Worm (Caenorhabditis elegans) whole organism, young adult: ENCODE results near the gene dsl-5.

Source experiments
- B0019.2 ChIP-seq: fragments of 200-800 bp; sonication (Bioruptor generic); conservative IDR thresholded peaks from 2 replicates; pipeline ENCODE4 v1.3.6; 2022; ENCODE audit warnings: missing genetic modification reagents, missing genetic modification characterization, missing compliant biosample characterization
- B0336.3 ChIP-seq: fragments of 200-800 bp; sonication (Bioruptor generic); IDR thresholded peaks from 2 replicates; pipeline ENCODE4 v1.3.6; 2022; ENCODE audit warnings: missing genetic modification characterization, missing compliant biosample characterization
- D2030.7 ChIP-seq: fragments of 200-800 bp; sonication (Bioruptor generic); IDR thresholded peaks from 2 replicates; pipeline ENCODE4 v1.3.6; 2022; ENCODE audit warnings: missing genetic modification reagents, missing genetic modification characterization, missing compliant biosample characterization
- F37B4.10 ChIP-seq: fragments of 200-800 bp; sonication (Bioruptor generic); IDR thresholded peaks from 2 replicates; pipeline ENCODE4 v1.3.6; 2022; ENCODE audit warnings: missing genetic modification characterization, missing compliant biosample characterization
- F49E8.2 ChIP-seq: sonication (generic microtip); optimal IDR thresholded peaks from 3 replicates; lab custom pipeline; 2017; ENCODE audit warnings: missing genetic modification characterization, mild to moderate bottlenecking, missing compliant biosample characterization, antibody characterized with exemption, moderate library complexity; ENCODE audit not compliant: insufficient read depth
- F55B11.4 ChIP-seq: sonication (generic microtip); optimal IDR thresholded peaks from 2 replicates; lab custom pipeline; 2016; ENCODE audit warnings: missing compliant biosample characterization, missing genetic modification characterization, borderline replicate concordance; ENCODE audit not compliant: insufficient read depth
- K12H6.12 ChIP-seq: fragments of 200-800 bp; sonication (Bioruptor generic); optimal IDR thresholded peaks from 2 replicates; lab custom pipeline; 2018; ENCODE audit warnings: mild to moderate bottlenecking, missing genetic modification characterization, missing compliant biosample characterization
- T26A5.8 ChIP-seq: sonication (generic microtip); optimal IDR thresholded peaks from 2 replicates; lab custom pipeline; 2016; ENCODE audit warnings: missing genetic modification characterization, missing compliant biosample characterization
- Y56A3A.18 ChIP-seq: fragments of 200-800 bp; sonication (Bioruptor generic); IDR thresholded peaks from 2 replicates; pipeline ENCODE4 v1.3.6; 2022; ENCODE audit warnings: missing genetic modification reagents, missing genetic modification characterization, missing compliant biosample characterization
- ZK185.1 ChIP-seq: sonication (generic microtip); optimal IDR thresholded peaks from 2 replicates; lab custom pipeline; 2016; ENCODE audit warnings: mild to moderate bottlenecking, missing genetic modification characterization, missing compliant biosample characterization; ENCODE audit not compliant: poor library complexity, severe bottlenecking
- akir-1 ChIP-seq: fragments of 200-800 bp; sonication (Bioruptor generic); optimal IDR thresholded peaks from 2 replicates; lab custom pipeline; 2018; ENCODE audit warnings: mild to moderate bottlenecking, missing genetic modification characterization, moderate library complexity, missing compliant biosample characterization
- aptf-2 ChIP-seq: fragments of 200-800 bp; sonication (Bioruptor generic); conservative IDR thresholded peaks from 2 replicates; pipeline ENCODE4 v1.3.6; 2022; ENCODE audit warnings: missing genetic modification reagents, missing genetic modification characterization, missing compliant biosample characterization
- atf-7 ChIP-seq: sonication (generic microtip); optimal IDR thresholded peaks from 2 replicates; lab custom pipeline; 2017; ENCODE audit warnings: mild to moderate bottlenecking, missing genetic modification characterization, missing compliant biosample characterization
- bed-1 ChIP-seq: fragments of 200-800 bp; sonication (Bioruptor generic); IDR thresholded peaks from 2 replicates; pipeline ENCODE4 v1.3.6; 2022; ENCODE audit warnings: missing genetic modification reagents, missing genetic modification characterization, missing compliant biosample characterization
- ccch-3 ChIP-seq: fragments of 200-800 bp; sonication (Bioruptor generic); optimal IDR thresholded peaks from 2 replicates; lab custom pipeline; 2018; ENCODE audit warnings: mild to moderate bottlenecking, missing genetic modification characterization, missing compliant biosample characterization
- cebp-2 ChIP-seq: fragments of 200-800 bp; sonication (Bioruptor generic); IDR thresholded peaks from 2 replicates; pipeline ENCODE4 v1.3.6; 2022; ENCODE audit warnings: missing genetic modification characterization, missing compliant biosample characterization
- ceh-27 ChIP-seq: fragments of 200-800 bp; sonication (Bioruptor generic); optimal IDR thresholded peaks from 2 replicates; lab custom pipeline; 2018; ENCODE audit warnings: mild to moderate bottlenecking, missing genetic modification characterization, moderate library complexity, missing compliant biosample characterization
- dpl-1 ChIP-seq: fragments of 150-350 bp; optimal IDR thresholded peaks from 2 replicates; lab custom pipeline; 2014; ENCODE audit warnings: missing biosample characterization, missing genetic modification reagents, missing genetic modification characterization
- egl-18 ChIP-seq: fragments of 200-800 bp; sonication (Bioruptor generic); IDR thresholded peaks from 2 replicates; pipeline ENCODE4 v1.3.6; 2022; ENCODE audit warnings: missing genetic modification reagents, missing genetic modification characterization, missing compliant biosample characterization
- hlh-26 ChIP-seq: fragments of 200-800 bp; sonication (Bioruptor generic); conservative IDR thresholded peaks from 2 replicates; pipeline ENCODE4 v1.3.6; 2022; ENCODE audit warnings: missing genetic modification reagents, missing genetic modification characterization, missing compliant biosample characterization
- hrde-1 ChIP-seq: sonication (generic microtip); optimal IDR thresholded peaks from 2 replicates; lab custom pipeline; 2016; ENCODE audit warnings: missing genetic modification characterization, mild to moderate bottlenecking, missing compliant biosample characterization, moderate library complexity, missing genotype, missing genetic modification reagents, borderline replicate concordance
- lag-1 ChIP-seq: fragments of 200-800 bp; sonication (Bioruptor generic); IDR thresholded peaks from 2 replicates; pipeline ENCODE4 v1.3.6; 2022; ENCODE audit warnings: missing genetic modification reagents, missing genetic modification characterization, missing compliant biosample characterization
- let-607 ChIP-seq, 2 experiments: fragments of 200-800 bp in 1 of 2; sonication (Bioruptor generic) in 1 of 2; sonication (generic microtip) in 1 of 2; optimal IDR thresholded peaks; 2 replicates each; lab custom pipeline; 2016 to 2018; ENCODE audit warnings: mild to moderate bottlenecking in 2 of 2, missing compliant biosample characterization in 2 of 2, missing genetic modification characterization in 2 of 2, moderate library complexity in 2 of 2, missing genotype in 1 of 2
- lin-40 ChIP-seq: sonication (generic microtip); optimal IDR thresholded peaks from 2 replicates; lab custom pipeline; 2016; ENCODE audit warnings: missing genetic modification characterization, mild to moderate bottlenecking, missing compliant biosample characterization, missing genotype, missing genetic modification reagents
- lin-54 ChIP-seq: fragments of 200-800 bp; sonication (Bioruptor generic); optimal IDR thresholded peaks from 2 replicates; lab custom pipeline; 2018; ENCODE audit warnings: mild to moderate bottlenecking, missing genetic modification characterization, missing compliant biosample characterization
- madf-10 ChIP-seq: sonication (generic microtip); optimal IDR thresholded peaks from 2 replicates; lab custom pipeline; 2016; ENCODE audit warnings: mild to moderate bottlenecking, missing genetic modification characterization, missing compliant biosample characterization
- madf-6 ChIP-seq: fragments of 200-800 bp; sonication (Bioruptor generic); IDR thresholded peaks from 2 replicates; pipeline ENCODE4 v1.3.6; 2022; ENCODE audit warnings: missing genetic modification reagents, missing genetic modification characterization, missing compliant biosample characterization
- nfya-2 ChIP-seq: fragments of 200-800 bp; sonication (Bioruptor generic); IDR thresholded peaks from 2 replicates; pipeline ENCODE4 v1.3.6; 2022; ENCODE audit warnings: missing genetic modification reagents, missing genetic modification characterization, missing compliant biosample characterization
- nhr-179 ChIP-seq: sonication (generic microtip); optimal IDR thresholded peaks from 2 replicates; lab custom pipeline; 2016; ENCODE audit warnings: mild to moderate bottlenecking, missing genetic modification characterization, missing compliant biosample characterization
- nhr-80 ChIP-seq: sonication (generic microtip); optimal IDR thresholded peaks from 2 replicates; lab custom pipeline; 2016; ENCODE audit warnings: missing genetic modification characterization, missing compliant biosample characterization
- sea-2 ChIP-seq: fragments of 200-800 bp; sonication (Bioruptor generic); IDR thresholded peaks from 2 replicates; pipeline ENCODE4 v1.3.6; 2022; ENCODE audit warnings: missing genetic modification characterization, missing compliant biosample characterization
- snpc-4 ChIP-seq, 5 experiments: fragments of 150-350 bp in 1 of 5; sonication (generic microtip) in 4 of 5; optimal IDR thresholded peaks; 2 replicates each; lab custom pipeline; 2014 to 2018; ENCODE audit warnings: missing genetic modification characterization in 5 of 5, missing biosample characterization in 3 of 5, antibody characterized with exemption in 2 of 5, mild to moderate bottlenecking in 2 of 5, missing compliant biosample characterization in 2 of 5, missing genotype in 2 of 5, moderate library complexity in 2 of 5, missing genetic modification reagents in 1 of 5
- sptf-2 ChIP-seq: fragments of 200-800 bp; sonication (Bioruptor generic); optimal IDR thresholded peaks from 2 replicates; lab custom pipeline; 2018; ENCODE audit warnings: mild to moderate bottlenecking, missing genetic modification characterization, missing compliant biosample characterization
- tbp1 ChIP-seq: fragments of 200-800 bp; sonication (Bioruptor generic); optimal IDR thresholded peaks from 2 replicates; lab custom pipeline; 2018; ENCODE audit warnings: mild to moderate bottlenecking, missing genetic modification characterization, missing compliant biosample characterization
- tbx-9 ChIP-seq: sonication (generic microtip); optimal IDR thresholded peaks from 2 replicates; lab custom pipeline; 2016; ENCODE audit warnings: borderline replicate concordance, missing genetic modification characterization, inconsistent platforms, missing compliant biosample characterization
- unc-62 ChIP-seq: fragments of 150-350 bp; optimal IDR thresholded peaks from 2 replicates; lab custom pipeline; 2014; ENCODE audit warnings: missing biosample characterization, missing genetic modification reagents, missing genetic modification characterization
- xnd-1 ChIP-seq: sonication (generic microtip); optimal IDR thresholded peaks from 2 replicates; lab custom pipeline; 2016; ENCODE audit warnings: missing genotype, missing genetic modification reagents, missing genetic modification characterization, missing compliant biosample characterization
- zim-3 ChIP-seq: sonication (generic microtip); optimal IDR thresholded peaks from 2 replicates; lab custom pipeline; 2017; ENCODE audit warnings: mild to moderate bottlenecking, missing genetic modification characterization, moderate library complexity, missing compliant biosample characterization
- ztf-26 ChIP-seq: sonication (generic microtip); optimal IDR thresholded peaks from 2 replicates; lab custom pipeline; 2017; ENCODE audit warnings: missing genetic modification characterization, missing compliant biosample characterization
- ztf-28 ChIP-seq: fragments of 200-800 bp; sonication (Bioruptor generic); IDR thresholded peaks from 2 replicates; pipeline ENCODE4 v1.3.6; 2022; ENCODE audit warnings: missing genetic modification reagents, missing genetic modification characterization, missing compliant biosample characterization

dsl-5 gene

DNA sequence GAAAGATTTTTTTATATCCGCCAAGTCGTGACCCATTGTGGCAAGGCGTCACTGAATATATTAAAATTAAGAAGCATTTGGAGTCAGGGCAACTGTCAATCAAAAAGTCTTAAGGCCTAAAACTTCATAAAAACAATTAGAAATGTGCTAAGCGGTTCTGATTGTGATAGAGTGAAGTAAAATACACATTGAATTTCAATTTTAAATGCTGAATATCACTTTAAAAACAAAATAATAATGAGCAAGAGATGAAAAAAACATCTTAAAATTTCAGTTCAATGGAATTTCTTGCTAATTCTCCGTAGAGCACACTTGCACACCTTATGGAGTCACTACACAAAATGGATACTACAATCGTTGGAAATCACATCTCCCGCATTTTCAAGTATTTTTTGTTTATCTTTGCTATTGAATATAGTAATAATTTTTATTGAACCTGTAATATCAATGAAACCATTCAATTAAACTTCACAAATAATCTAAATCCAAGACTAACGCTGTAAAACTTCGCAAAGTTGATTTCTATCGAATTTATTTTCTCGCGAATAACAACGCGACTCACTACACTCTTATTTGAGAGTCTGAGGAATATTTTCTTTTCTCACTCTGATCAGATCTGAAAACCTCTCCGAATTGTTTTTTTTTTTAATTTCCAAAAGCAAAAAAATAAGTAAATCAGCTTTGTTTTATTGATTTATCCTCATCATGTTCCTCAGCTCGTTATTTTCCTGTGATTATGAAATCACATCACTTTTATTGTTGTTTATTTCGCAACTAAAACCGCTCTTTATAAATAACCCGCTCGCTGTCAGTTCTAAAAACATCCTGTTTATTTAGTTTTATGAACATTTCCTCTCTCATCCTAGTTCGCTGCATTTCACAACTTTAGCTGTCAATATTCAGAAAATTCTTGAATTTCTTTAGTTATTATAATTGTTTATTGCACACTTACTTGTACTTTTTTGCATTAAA, 14.9 kb upstream of the dsl-5 start, which contains the start of gene mars-1 (continued):
- TF ChIP-seq ccch-3 (no peak), let-607 (tag; optimal IDR thresholded peaks at IDR 0.05; lab: Kevin White, UChicago) (peak in 1 of 2 experiments; percentile 28), nhr-179 (tag; lab: Kevin White, UChicago) (no peak), xnd-1 (tag; lab: Kevin White, UChicago) (no peak), T26A5.8 (tag; lab: Kevin White, UChicago) (no peak), dpl-1 (no peak), Y56A3A.18 (GFP tag; lab: Robert Waterston, UW) (no peak), snpc-4 (GFP tag; optimal IDR thresholded peaks at IDR 0.05; lab: Kevin White, UChicago) (no peak), snpc-4 (tag; optimal IDR thresholded peaks at IDR 0.05; lab: Kevin White, UChicago) (peak in 2 of 4 experiments; percentile 12 to 41), unc-62 (GFP tag; lab: Kevin White, UChicago) (no peak), ZK185.1 (tag; lab: Kevin White, UChicago) (no peak), D2030.7 (GFP tag; lab: Robert Waterston, UW) (0 out of 2 replicates have a peak, but pooled peaks have one; percentile 19), madf-6 (GFP tag; lab: Robert Waterston, UW) (no peak), B0336.3 (GFP tag; lab: Robert Waterston, UW) (no peak), egl-18 (GFP tag; lab: Robert Waterston, UW) (no peak), nfya-2 (no peak), tbx-9 (tag; lab: Kevin White, UChicago) (no peak), lag-1 (GFP tag; lab: Robert Waterston, UW) (no peak), F55B11.4 (tag; lab: Kevin White, UChicago) (no peak)

DNA sequence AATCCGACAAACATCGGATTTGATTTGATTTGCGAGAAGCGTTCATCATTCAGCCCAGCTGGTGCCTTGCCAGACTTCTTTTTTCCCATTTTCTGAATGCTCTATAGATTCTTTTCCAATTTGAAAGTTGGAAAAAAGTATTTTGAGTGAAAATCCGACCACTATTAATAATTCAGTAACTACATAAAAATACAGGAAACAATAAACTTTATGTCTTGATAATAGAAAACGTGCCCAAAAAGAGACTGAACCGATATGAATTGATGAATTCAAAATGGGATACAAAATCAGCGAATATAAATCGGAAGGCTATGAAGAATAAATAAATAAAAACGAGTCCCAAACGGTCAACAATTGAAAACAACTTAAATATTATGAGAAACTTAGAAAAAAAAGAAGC, 10.9 kb upstream of the dsl-5 start, which contains the start of gene F58B3.4:
TSS of gene F58B3.4 (minus strand) at position 101 of the 400 bp plus-strand sequence.
- TF ChIP-seq aptf-2 (GFP tag; lab: Robert Waterston, UW) = no peak
- peak; percentile 50 for TF ChIP-seq madf-6 (GFP tag; lab: Robert Waterston, UW)

DNA sequence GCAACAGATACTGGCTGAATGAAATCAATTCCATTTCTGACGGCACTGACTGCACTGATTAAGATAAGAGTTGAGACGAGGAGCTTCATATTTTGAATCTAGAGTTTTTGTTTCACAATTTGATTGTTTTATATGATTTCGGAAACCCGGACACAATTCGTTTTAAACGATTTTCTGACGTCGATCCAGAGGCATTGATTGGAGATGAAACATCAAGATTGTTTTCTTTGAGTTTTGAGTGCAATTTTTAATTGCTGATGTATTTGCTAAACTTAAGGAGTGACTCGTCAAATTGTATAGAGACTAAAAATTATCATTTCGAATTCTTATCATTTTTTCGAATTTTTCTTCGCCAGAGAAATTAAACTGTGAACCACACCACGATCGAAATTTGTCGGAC, 7.0 kb upstream of the dsl-5 start, which contains the start of gene lys-6:
TSS of gene lys-6 (minus strand) at position 101 of the 400 bp plus-strand sequence.
- TF ChIP-seq lag-1 (GFP tag; lab: Robert Waterston, UW) (no peak), nhr-80 (tag; lab: Kevin White, UChicago) (no peak), madf-10 (tag; lab: Kevin White, UChicago) (no peak), hrde-1 (tag; lab: Kevin White, UChicago) (no peak), F37B4.10 (GFP tag; lab: Robert Waterston, UW) (no peak), snpc-4 (GFP tag; optimal IDR thresholded peaks at IDR 0.05; lab: Kevin White, UChicago) (no peak), snpc-4 (tag; optimal IDR thresholded peaks at IDR 0.05; lab: Kevin White, UChicago) (no peak), hlh-26 (GFP tag; lab: Robert Waterston, UW) (no peak), ceh-27 (GFP tag; lab: Kevin White, UChicago) (no peak), cebp-2 (GFP tag; lab: Robert Waterston, UW) (no peak), K12H6.12 (tag; lab: Kevin White, UChicago) (no peak), lin-54 (GFP tag; lab: Kevin White, UChicago) (no peak), tbp1 (no peak)
- TF ChIP-seq, all 124 proteins: peak for 0

DNA sequence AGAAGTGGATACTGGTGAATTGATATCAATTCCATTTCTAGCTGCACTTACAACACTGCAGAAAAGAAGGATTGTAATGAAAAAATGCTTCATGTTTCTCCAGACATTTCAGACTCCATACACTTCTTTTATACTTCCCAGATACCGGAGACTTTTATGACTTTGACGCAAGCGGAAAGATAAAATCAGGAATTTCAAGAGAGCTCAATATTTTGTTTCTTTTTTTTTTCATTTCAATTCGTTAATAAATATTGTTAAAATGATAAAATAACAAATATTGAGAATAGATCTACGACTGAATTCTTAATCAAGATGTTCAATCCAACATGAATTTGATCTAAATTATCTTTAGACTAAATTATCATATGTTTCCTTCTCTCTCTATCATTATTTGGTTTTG, 4.7 kb upstream of the dsl-5 start, which contains the start of gene lys-5:
TSS of gene lys-5 (minus strand) at position 101 of the 400 bp plus-strand sequence.
- no peak for TF ChIP-seq ztf-28 (GFP tag; lab: Robert Waterston, UW)
- no peak for TF ChIP-seq sptf-2 (GFP tag; lab: Kevin White, UChicago)
- no peak for TF ChIP-seq B0019.2 (GFP tag; lab: Robert Waterston, UW)
- TF ChIP-seq F49E8.2 (tag; lab: Kevin White, UChicago) = no peak
- no peak for TF ChIP-seq sea-2
- TF ChIP-seq atf-7 (tag; lab: Kevin White, UChicago) = no peak
- no peak for TF ChIP-seq bed-1
- no peak for TF ChIP-seq lin-40 (tag; lab: Kevin White, UChicago)
- TF ChIP-seq nfya-2 = no peak
- no peak for TF ChIP-seq ceh-27 (GFP tag; lab: Kevin White, UChicago)
- TF ChIP-seq akir-1 (GFP tag; lab: Kevin White, UChicago) = no peak
- TF ChIP-seq cebp-2 (GFP tag; lab: Robert Waterston, UW) = no peak
- no peak for TF ChIP-seq ztf-26 (tag; lab: Kevin White, UChicago)
- TF ChIP-seq zim-3 = no peak
